Worm (Caenorhabditis elegans): Measurements from ENCODE around the gene H40L08.3.

H40L08.3 gene

ce11 chrX:15040552-15041080 is 35.3 kb downstream of the H40L08.3 start, which contains the start of gene C18B12.4:
C18B12.4 (minus strand) TSS chrX:15040602.
- TF ChIP-seq tbx-37 (GFP tag; conservative IDR thresholded peaks at IDR 0.05), result no peak
- TF ChIP-seq flt-1 (GFP tag; IDR thresholded peaks at IDR 0.05), result 0 out of 2 replicates have a peak, but pooled peaks have one; percentile 27
- peak; percentile 55 for TF ChIP-seq F13C5.2 (tag; optimal IDR thresholded peaks at IDR 0.05)
- TF ChIP-seq tra-4 (tag; optimal IDR thresholded peaks at IDR 0.05), result no peak
- TF ChIP-seq ets-7 (tag; optimal IDR thresholded peaks at IDR 0.05), result no peak
- TF ChIP-seq hmg-4 (GFP tag; optimal IDR thresholded peaks at IDR 0.05), result peak; percentile 79
- TF ChIP-seq sea-1 (GFP tag; conservative IDR thresholded peaks at IDR 0.05), result no peak
- no peak for TF ChIP-seq ceh-36 (tag; optimal IDR thresholded peaks at IDR 0.05)
- TF ChIP-seq scrt-1 (GFP tag; IDR thresholded peaks at IDR 0.05), result 0 out of 2 replicates have a peak, but pooled peaks have one; percentile 30

- no peak for TF ChIP-seq aly-1 (tag; optimal IDR thresholded peaks at IDR 0.05)
These were observed 36.1 kb downstream of the H40L08.3 start for ce11 chrX:15039696-15040212.

ce11 chrX:15039029-15039695 is 36.7 kb downstream of the H40L08.3 start:
- TF ChIP-seq tbx-11 (GFP tag; IDR thresholded peaks at IDR 0.05) (no peak), hmg-4 (GFP tag; optimal IDR thresholded peaks at IDR 0.05) (no peak), scrt-1 (GFP tag; IDR thresholded peaks at IDR 0.05) (no peak), ceh-13 (GFP tag; optimal IDR thresholded peaks at IDR 0.05) (no peak)

ce11 chrX:15036287-15036686 is 39.6 kb downstream of the H40L08.3 start:
- TF ChIP-seq aly-1 (tag; optimal IDR thresholded peaks at IDR 0.05), result no peak
- no peak for TF ChIP-seq ceh-13 (GFP tag; optimal IDR thresholded peaks at IDR 0.05)
- TF ChIP-seq flt-1 (GFP tag; IDR thresholded peaks at IDR 0.05), result no peak

- TF ChIP-seq hnd-1 (tag; optimal IDR thresholded peaks at IDR 0.05) (no peak), ama-1 (optimal IDR thresholded peaks at IDR 0.05) (no peak), tbx-37 (GFP tag; conservative IDR thresholded peaks at IDR 0.05) (no peak), pes-1 (GFP tag; IDR thresholded peaks at IDR 0.05) (no peak), F13C5.2 (tag; optimal IDR thresholded peaks at IDR 0.05) (no peak), flt-1 (GFP tag; IDR thresholded peaks at IDR 0.05) (no peak), aly-1 (tag; optimal IDR thresholded peaks at IDR 0.05) (no peak), tbx-11 (GFP tag; IDR thresholded peaks at IDR 0.05) (no peak), tra-4 (tag; optimal IDR thresholded peaks at IDR 0.05) (no peak), scrt-1 (GFP tag; IDR thresholded peaks at IDR 0.05) (no peak)
These were observed 40.1 kb downstream of the H40L08.3 start for ce11 chrX:15035748-15036147.

ce11 chrX:15034787-15035186 is 41.1 kb downstream of the H40L08.3 start, which contains the start of gene dsc-1:
dsc-1 (minus strand) TSS chrX:15034832.
- TF ChIP-seq tra-4 (tag; optimal IDR thresholded peaks at IDR 0.05) (no peak), ceh-36 (tag; optimal IDR thresholded peaks at IDR 0.05) (peak; percentile 75)

ce11 chrX:15027997-15028396 is 47.9 kb downstream of the H40L08.3 start:
- no peak for TF ChIP-seq F13C5.2 (tag; optimal IDR thresholded peaks at IDR 0.05)
- TF ChIP-seq aly-1 (tag; optimal IDR thresholded peaks at IDR 0.05), result no peak
- no peak for TF ChIP-seq pes-1 (GFP tag; IDR thresholded peaks at IDR 0.05)
- no peak for TF ChIP-seq sea-1 (GFP tag; conservative IDR thresholded peaks at IDR 0.05)
- TF ChIP-seq ets-7 (tag; optimal IDR thresholded peaks at IDR 0.05), result no peak

- TF ChIP-seq tbx-11 (GFP tag; IDR thresholded peaks at IDR 0.05) (no peak), B0310.2 (tag; optimal IDR thresholded peaks at IDR 0.05) (no peak)
These were observed 48.3 kb downstream of the H40L08.3 start for ce11 chrX:15027566-15027965.

- TF ChIP-seq tra-4 (tag; optimal IDR thresholded peaks at IDR 0.05) (no peak), pes-1 (GFP tag; IDR thresholded peaks at IDR 0.05) (no peak), F13C5.2 (tag; optimal IDR thresholded peaks at IDR 0.05) (no peak), scrt-1 (GFP tag; IDR thresholded peaks at IDR 0.05) (no peak), hmbx-1 (tag; optimal IDR thresholded peaks at IDR 0.05) (no peak), hmg-4 (GFP tag; optimal IDR thresholded peaks at IDR 0.05) (no peak), ceh-36 (tag; optimal IDR thresholded peaks at IDR 0.05) (no peak), flt-1 (GFP tag; IDR thresholded peaks at IDR 0.05) (no peak)
These were observed 49.9 kb downstream of the H40L08.3 start, which contains the start of gene seb-3 for ce11 chrX:15026008-15026407. seb-3 (plus strand) TSS chrX:15026308.

Data from whole organism, early embryonic.